Fruit fly (Drosophila melanogaster) whole organism, prepupa: Measurements from ENCODE around the gene CG14834.

Source experiments
- CG10631 ChIP-seq: fragments of 200-800 bp; sonication (Bioruptor generic); optimal IDR thresholded peaks from 2 replicates; lab custom pipeline; 2016; ENCODE audit warnings: missing biosample characterization, missing genetic modification characterization
- CG11762 ChIP-seq: fragments of 200-800 bp; sonication (Bioruptor generic); optimal IDR thresholded peaks from 3 replicates; lab custom pipeline; 2016; ENCODE audit warnings: missing biosample characterization, missing genetic modification characterization; ENCODE audit not compliant: insufficient read depth
- CG15336 ChIP-seq: fragments of 200-800 bp; sonication (Bioruptor generic); IDR thresholded peaks from 2 replicates; pipeline ENCODE4 v1.3.6; 2022; ENCODE audit warnings: missing biosample characterization, missing genetic modification characterization
- CG1621 ChIP-seq: fragments of 200-800 bp; sonication (Bioruptor generic); optimal IDR thresholded peaks from 3 replicates; lab custom pipeline; 2018; ENCODE audit warnings: missing biosample characterization, mild to moderate bottlenecking, missing genetic modification characterization
- CG16779 ChIP-seq: fragments of 200-800 bp; sonication (Bioruptor generic); optimal IDR thresholded peaks from 3 replicates; lab custom pipeline; 2017; ENCODE audit warnings: missing biosample characterization, mild to moderate bottlenecking, missing genetic modification characterization
- CG3032 ChIP-seq: fragments of 200-800 bp; optimal IDR thresholded peaks from 2 replicates; lab custom pipeline; 2019; ENCODE audit warnings: missing biosample characterization, mild to moderate bottlenecking, missing genetic modification characterization, moderate library complexity
- CG31627 ChIP-seq: fragments of 200-800 bp; sonication (Bioruptor generic); optimal IDR thresholded peaks from 3 replicates; lab custom pipeline; 2016; ENCODE audit warnings: missing biosample characterization, missing genetic modification characterization
- CG32006 ChIP-seq: fragments of 200-800 bp; sonication (Bioruptor generic); optimal IDR thresholded peaks from 3 replicates; lab custom pipeline; 2017; ENCODE audit warnings: missing biosample characterization, mild to moderate bottlenecking, missing genetic modification characterization
- CG34406 ChIP-seq: fragments of 200-800 bp; sonication (Bioruptor generic); optimal IDR thresholded peaks from 3 replicates; lab custom pipeline; 2016; ENCODE audit warnings: missing biosample characterization, missing genetic modification characterization
- CG3919 ChIP-seq: fragments of 200-800 bp; sonication (Bioruptor generic); optimal IDR thresholded peaks from 3 replicates; lab custom pipeline; 2016; ENCODE audit warnings: missing biosample characterization, missing genetic modification characterization
- CG4318 ChIP-seq: fragments of 200-800 bp; sonication (Bioruptor generic); optimal IDR thresholded peaks from 3 replicates; lab custom pipeline; 2017; ENCODE audit warnings: missing biosample characterization, mild to moderate bottlenecking, missing genetic modification characterization
- CG6276 ChIP-seq: fragments of 200-800 bp; sonication (Bioruptor generic); optimal IDR thresholded peaks from 2 replicates; lab custom pipeline; 2017; ENCODE audit warnings: missing biosample characterization, mild to moderate bottlenecking, missing genetic modification characterization
- CG6792 ChIP-seq: fragments of 200-800 bp; sonication (Bioruptor generic); optimal IDR thresholded peaks from 3 replicates; lab custom pipeline; 2016; ENCODE audit warnings: missing biosample characterization, missing genetic modification characterization
- CG6808 ChIP-seq: fragments of 200-800 bp; sonication (Bioruptor generic); optimal IDR thresholded peaks from 3 replicates; lab custom pipeline; 2017; ENCODE audit warnings: missing biosample characterization, missing genetic modification characterization, mild to moderate bottlenecking, moderate library complexity, missing genetic modification reagents
- CG6854 ChIP-seq: fragments of 200-800 bp; sonication (Bioruptor generic); optimal IDR thresholded peaks from 2 replicates; lab custom pipeline; 2017; ENCODE audit warnings: missing biosample characterization, mild to moderate bottlenecking, missing genetic modification characterization
- CG8119 ChIP-seq: fragments of 200-800 bp; sonication (Bioruptor generic); IDR thresholded peaks from 3 replicates; pipeline ENCODE4 v1.3.6; 2022; ENCODE audit warnings: missing biosample characterization, missing genetic modification characterization
- CG8632 ChIP-seq: fragments of 200-800 bp; sonication (Bioruptor generic); optimal IDR thresholded peaks from 3 replicates; lab custom pipeline; 2016; ENCODE audit warnings: missing biosample characterization, missing genetic modification characterization
- CG9139 ChIP-seq: fragments of 200-800 bp; sonication (Bioruptor generic); optimal IDR thresholded peaks from 3 replicates; lab custom pipeline; 2017; ENCODE audit warnings: missing biosample characterization, mild to moderate bottlenecking, missing genetic modification characterization
- Eip78C ChIP-seq: fragments of 200-800 bp; sonication (Bioruptor generic); peaks from one replicate; lab custom pipeline; 2016; ENCODE audit warnings: missing biosample characterization, missing genetic modification characterization
- Eip93F ChIP-seq: fragments of 200-800 bp; sonication (Bioruptor generic); optimal IDR thresholded peaks from 2 replicates; lab custom pipeline; 2016; ENCODE audit warnings: missing biosample characterization, mild to moderate bottlenecking, missing genetic modification characterization
- Ets21C ChIP-seq: fragments of 200-800 bp; sonication (Bioruptor generic); optimal IDR thresholded peaks from 3 replicates; lab custom pipeline; 2016; ENCODE audit warnings: missing biosample characterization, missing genetic modification characterization
- Gug ChIP-seq: fragments of 200-800 bp; sonication (Bioruptor generic); IDR thresholded peaks from 2 replicates; pipeline ENCODE4 v1.3.6; 2022; ENCODE audit warnings: missing biosample characterization, missing genetic modification characterization
- Hr38 ChIP-seq: sonication (Bioruptor generic); optimal IDR thresholded peaks from 2 replicates; lab custom pipeline; 2016; ENCODE audit warnings: missing biosample characterization, missing genetic modification characterization
- Hr39 ChIP-seq: fragments of 200-800 bp; sonication (Bioruptor generic); optimal IDR thresholded peaks from 2 replicates; lab custom pipeline; 2016; ENCODE audit warnings: missing biosample characterization, missing genetic modification characterization
- Hr4 ChIP-seq: fragments of 200-800 bp; sonication (Bioruptor generic); optimal IDR thresholded peaks from 3 replicates; lab custom pipeline; 2016; ENCODE audit warnings: missing biosample characterization, missing genetic modification characterization
- Lpt ChIP-seq: fragments of 200-800 bp; sonication (Bioruptor generic); optimal IDR thresholded peaks from 3 replicates; lab custom pipeline; 2016; ENCODE audit warnings: missing biosample characterization, missing genetic modification characterization
- Smox ChIP-seq: fragments of 200-800 bp; sonication (Bioruptor generic); optimal IDR thresholded peaks from 3 replicates; lab custom pipeline; 2016; ENCODE audit warnings: missing biosample characterization, missing genetic modification characterization
- Sox14 ChIP-seq: fragments of 200-800 bp; sonication (Bioruptor generic); optimal IDR thresholded peaks from 3 replicates; lab custom pipeline; 2016; ENCODE audit warnings: missing biosample characterization, missing genetic modification characterization
- Sox15 ChIP-seq: fragments of 200-800 bp; sonication (Bioruptor generic); optimal IDR thresholded peaks from 3 replicates; lab custom pipeline; 2016; ENCODE audit warnings: missing biosample characterization, missing genetic modification characterization
- achi ChIP-seq: fragments of 200-800 bp; sonication (Bioruptor generic); optimal IDR thresholded peaks from 3 replicates; lab custom pipeline; 2016; ENCODE audit warnings: missing biosample characterization, missing genetic modification characterization
- cyc ChIP-seq: fragments of 200-800 bp; sonication (Bioruptor generic); optimal IDR thresholded peaks from 3 replicates; lab custom pipeline; 2016; ENCODE audit warnings: missing biosample characterization, missing genetic modification characterization
- dac ChIP-seq: fragments of 200-800 bp; sonication (Bioruptor generic); optimal IDR thresholded peaks from 2 replicates; lab custom pipeline; 2017; ENCODE audit warnings: missing biosample characterization, mild to moderate bottlenecking, missing genetic modification characterization
- dsx ChIP-seq: fragments of 200-800 bp; optimal IDR thresholded peaks from 3 replicates; lab custom pipeline; 2019; ENCODE audit warnings: missing biosample characterization, mild to moderate bottlenecking, missing genetic modification characterization, moderate library complexity; ENCODE audit not compliant: poor library complexity, severe bottlenecking
- eg ChIP-seq: fragments of 200-800 bp; sonication (Bioruptor generic); IDR thresholded peaks from 3 replicates; pipeline ENCODE4 v1.3.6; 2022; ENCODE audit warnings: missing biosample characterization, missing genetic modification characterization
- esn ChIP-seq: fragments of 200-800 bp; sonication (Bioruptor generic); optimal IDR thresholded peaks from 2 replicates; lab custom pipeline; 2016; ENCODE audit warnings: missing biosample characterization, mild to moderate bottlenecking, missing genetic modification characterization, moderate library complexity
- fd59A ChIP-seq: fragments of 200-800 bp; sonication (Bioruptor generic); optimal IDR thresholded peaks from 2 replicates; lab custom pipeline; 2017; ENCODE audit warnings: missing biosample characterization, mild to moderate bottlenecking, missing genetic modification characterization, missing genetic modification reagents
- fd85E ChIP-seq: fragments of 200-800 bp; sonication (Bioruptor generic); optimal IDR thresholded peaks from 3 replicates; lab custom pipeline; 2016; ENCODE audit warnings: missing biosample characterization, missing genetic modification characterization
- fkh ChIP-seq: fragments of 200-800 bp; sonication (Bioruptor generic); optimal IDR thresholded peaks from 3 replicates; lab custom pipeline; 2017; ENCODE audit warnings: missing biosample characterization, mild to moderate bottlenecking, missing genetic modification characterization, moderate library complexity
- net ChIP-seq: fragments of 200-800 bp; sonication (Bioruptor generic); optimal IDR thresholded peaks from 3 replicates; lab custom pipeline; 2016; ENCODE audit warnings: missing biosample characterization, missing genetic modification characterization
- pdm3 ChIP-seq: fragments of 200-800 bp; sonication (Bioruptor generic); optimal IDR thresholded peaks from 3 replicates; lab custom pipeline; 2016; ENCODE audit warnings: missing biosample characterization, missing genetic modification characterization
- salr ChIP-seq, 2 experiments: fragments of 200-800 bp; sonication (Bioruptor generic); optimal IDR thresholded peaks; 3 replicates each; lab custom pipeline; 2016 to 2018; ENCODE audit warnings: missing biosample characterization in 2 of 2, missing genetic modification characterization in 2 of 2, mild to moderate bottlenecking in 1 of 2
- spab ChIP-seq: fragments of 200-800 bp; sonication (Bioruptor generic); optimal IDR thresholded peaks from 2 replicates; lab custom pipeline; 2017; ENCODE audit warnings: missing biosample characterization, mild to moderate bottlenecking, missing genetic modification characterization, missing genetic modification reagents
- ss ChIP-seq, 2 experiments: fragments of 200-800 bp; sonication (Bioruptor generic); optimal IDR thresholded peaks; 2 replicates in 1 of 2; 3 replicates in 1 of 2; lab custom pipeline; 2017 to 2018; ENCODE audit warnings: mild to moderate bottlenecking in 2 of 2, missing biosample characterization in 2 of 2, missing genetic modification characterization in 2 of 2, moderate library complexity in 1 of 2
- svp ChIP-seq: fragments of 200-800 bp; sonication (Bioruptor generic); peaks from one replicate; lab custom pipeline; 2016; ENCODE audit warnings: missing biosample characterization, missing genetic modification characterization
- topi ChIP-seq: fragments of 200-800 bp; sonication (Bioruptor generic); optimal IDR thresholded peaks from 3 replicates; lab custom pipeline; 2016; ENCODE audit warnings: missing biosample characterization, missing genetic modification characterization
- vri ChIP-seq: fragments of 200-800 bp; sonication (Bioruptor generic); optimal IDR thresholded peaks from 3 replicates; lab custom pipeline; 2016; ENCODE audit warnings: missing biosample characterization, mild to moderate bottlenecking, missing genetic modification characterization

CG14834 gene

DNA sequence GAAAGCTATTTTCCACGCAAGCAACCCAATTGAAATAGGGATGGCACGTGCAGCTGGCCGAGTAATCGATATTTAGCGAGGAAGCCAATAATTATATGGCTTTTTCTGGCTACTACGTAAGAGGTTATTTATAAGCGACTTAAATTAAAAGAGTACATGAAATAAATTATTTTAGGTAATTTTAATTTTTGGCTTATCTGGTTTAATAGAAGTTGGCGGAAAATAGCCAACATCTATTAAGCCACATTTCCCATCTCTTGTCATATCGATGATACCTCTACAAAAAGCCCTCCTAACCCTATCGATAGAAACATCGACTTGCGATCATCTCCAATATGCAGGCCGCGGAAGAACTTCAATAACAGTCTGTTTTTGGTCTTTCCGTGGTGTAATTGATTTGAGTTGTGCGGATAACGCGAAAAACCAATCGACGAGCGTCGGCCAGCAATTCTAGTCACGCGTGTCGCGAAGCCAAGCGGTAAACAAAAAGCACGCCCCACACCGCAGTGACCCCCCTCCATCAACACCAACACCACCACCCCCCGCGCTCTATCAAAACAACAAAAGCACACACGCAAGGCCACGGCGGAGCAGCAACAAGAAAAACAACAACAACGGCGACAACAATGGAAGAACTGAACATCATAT is 1.2 kb upstream of the CG14834 start, which contains the start of the genes Srp19 and qm (continued):
- TF ChIP-seq Sox14 (GFP tag; lab: Kevin White, UChicago) (peak; percentile 41), spab (no peak), achi (peak; percentile 1), eg (GFP tag; lab: Robert Waterston, UW) (no peak; the same call in 2 of the 3 replicates), CG4318 (GFP tag; lab: Kevin White, UChicago) (no peak), CG8119 (peak; percentile 52; the same call in 1 of the 3 replicates), Eip93F (GFP tag; lab: Kevin White, UChicago) (peak; percentile 63), Hr38 (GFP tag; lab: Kevin White, UChicago) (no peak), CG32006 (peak; percentile 15), CG3919 (peak; percentile 38), esn (GFP tag; lab: Kevin White, UChicago) (peak; percentile 66), CG6792 (GFP tag; lab: Kevin White, UChicago) (peak; percentile 5), CG9139 (GFP tag; lab: Kevin White, UChicago) (peak; percentile 33), vri (GFP tag; lab: Kevin White, UChicago) (no peak), Smox (GFP tag; lab: Kevin White, UChicago) (no peak), Hr39 (GFP tag; lab: Kevin White, UChicago) (peak; percentile 31)
- TF ChIP-seq, all 60 proteins: peak for 23

DNA sequence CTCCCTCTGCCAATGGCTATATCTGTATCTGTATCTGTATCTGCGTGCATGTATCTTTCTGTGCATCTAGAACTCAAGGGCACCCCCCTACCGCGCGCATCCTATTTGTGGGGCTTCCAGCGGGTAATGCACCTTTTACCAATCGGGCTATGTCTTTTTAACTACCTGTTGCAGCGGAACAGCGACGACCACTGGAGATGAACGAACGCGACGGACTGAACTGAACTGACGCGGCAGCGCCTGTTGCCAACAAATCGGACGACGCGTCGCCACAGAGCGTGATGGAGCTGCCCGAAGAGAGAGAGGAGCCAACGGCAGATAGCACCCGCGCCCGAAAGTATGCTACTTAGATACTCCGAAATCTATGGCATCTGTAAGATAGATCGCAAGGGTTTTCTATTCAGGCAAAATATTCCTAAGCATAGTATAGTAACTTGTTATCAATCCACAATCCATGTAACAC is 1.9 kb downstream of the CG14834 start, which contains the start of gene Cln7:
Gene Cln7 (minus strand): TSS at position 219 of the 463 bp plus-strand sequence.
- TF ChIP-seq CG4318 (GFP tag; lab: Kevin White, UChicago) (no peak), ss (GFP tag; optimal IDR thresholded peaks at IDR 0.05; lab: Kevin White, UChicago) (peak; percentile 69 to 72), topi (peak; percentile 56), salr (GFP tag; optimal IDR thresholded peaks at IDR 0.05; lab: Kevin White, UChicago) (no peak), CG6792 (GFP tag; lab: Kevin White, UChicago) (peak; percentile 25), Eip93F (GFP tag; lab: Kevin White, UChicago) (peak; percentile 78), CG34406 (peak; percentile 54), CG10631 (GFP tag; lab: Kevin White, UChicago) (no peak), fd85E (GFP tag; lab: Kevin White, UChicago) (peak; percentile 79), CG3032 (tag; lab: Kevin White, UChicago) (peak; percentile 3), Sox15 (GFP tag; lab: Kevin White, UChicago) (no peak), net (peak; percentile 62), Lpt (GFP tag; lab: Kevin White, UChicago) (peak; percentile 59), CG6854 (GFP tag; lab: Kevin White, UChicago) (peak; percentile 85), CG1621 (peak; percentile 26), fkh (GFP tag; lab: Kevin White, UChicago) (peak; percentile 32), CG16779 (tag; lab: Kevin White, UChicago) (peak; percentile 69), CG6276 (peak; percentile 26), svp (GFP tag; lab: Kevin White, UChicago) (no peak), CG8632 (GFP tag; lab: Kevin White, UChicago) (peak; percentile 39), pdm3 (GFP tag; lab: Kevin White, UChicago) (no peak), Smox (GFP tag; lab: Kevin White, UChicago) (no peak), CG31627 (GFP tag; lab: Kevin White, UChicago) (no peak), Sox14 (GFP tag; lab: Kevin White, UChicago) (peak; percentile 88), CG15336 (GFP tag; lab: Robert Waterston, UW) (peak; percentile 63), Ets21C (GFP tag; lab: Kevin White, UChicago) (no peak), CG6808 (peak; percentile 40), dac (no peak), CG9139 (GFP tag; lab: Kevin White, UChicago) (peak; percentile 73), CG3919 (peak; percentile 47), CG32006 (no peak), Eip78C (GFP tag; lab: Kevin White, UChicago) (peak; percentile 83), esn (GFP tag; lab: Kevin White, UChicago) (peak; percentile 71), vri (GFP tag; lab: Kevin White, UChicago) (peak; percentile 70), Hr39 (GFP tag; lab: Kevin White, UChicago) (no peak), Hr4 (GFP tag; lab: Kevin White, UChicago) (no peak), dsx (GFP tag; lab: Kevin White, UChicago) (peak; percentile 69), fd59A (GFP tag; lab: Kevin White, UChicago) (no peak), cyc (no peak), Hr38 (GFP tag; lab: Kevin White, UChicago) (no peak), CG11762 (GFP tag; lab: Kevin White, UChicago) (no peak), Gug (GFP tag; lab: Robert Waterston, UW) (no peak)
